Fruit fly (Drosophila melanogaster) Kc167 (cell line): ENCODE data around the gene ATPsynB.

Experiments used
- Myc ChIP-seq: fragments of >200 bp; optimal IDR thresholded peaks from 2 replicates; lab custom pipeline; 2017; ENCODE audit warnings: missing external identifiers
- Sin3A ChIP-seq: fragments of >200 bp; optimal IDR thresholded peaks from 2 replicates; lab custom pipeline; 2018; ENCODE audit warnings: missing external identifiers
- h ChIP-seq: fragments of >200 bp; optimal IDR thresholded peaks from 3 replicates; lab custom pipeline; 2018; ENCODE audit warnings: missing external identifiers
- psq ChIP-seq: fragments of >200 bp; optimal IDR thresholded peaks from 2 replicates; lab custom pipeline; 2017; ENCODE audit warnings: missing external identifiers
- ttk ChIP-seq: sonication (Bioruptor generic); optimal IDR thresholded peaks from 2 replicates; lab custom pipeline; 2017; ENCODE audit warnings: missing external identifiers

DNA sequence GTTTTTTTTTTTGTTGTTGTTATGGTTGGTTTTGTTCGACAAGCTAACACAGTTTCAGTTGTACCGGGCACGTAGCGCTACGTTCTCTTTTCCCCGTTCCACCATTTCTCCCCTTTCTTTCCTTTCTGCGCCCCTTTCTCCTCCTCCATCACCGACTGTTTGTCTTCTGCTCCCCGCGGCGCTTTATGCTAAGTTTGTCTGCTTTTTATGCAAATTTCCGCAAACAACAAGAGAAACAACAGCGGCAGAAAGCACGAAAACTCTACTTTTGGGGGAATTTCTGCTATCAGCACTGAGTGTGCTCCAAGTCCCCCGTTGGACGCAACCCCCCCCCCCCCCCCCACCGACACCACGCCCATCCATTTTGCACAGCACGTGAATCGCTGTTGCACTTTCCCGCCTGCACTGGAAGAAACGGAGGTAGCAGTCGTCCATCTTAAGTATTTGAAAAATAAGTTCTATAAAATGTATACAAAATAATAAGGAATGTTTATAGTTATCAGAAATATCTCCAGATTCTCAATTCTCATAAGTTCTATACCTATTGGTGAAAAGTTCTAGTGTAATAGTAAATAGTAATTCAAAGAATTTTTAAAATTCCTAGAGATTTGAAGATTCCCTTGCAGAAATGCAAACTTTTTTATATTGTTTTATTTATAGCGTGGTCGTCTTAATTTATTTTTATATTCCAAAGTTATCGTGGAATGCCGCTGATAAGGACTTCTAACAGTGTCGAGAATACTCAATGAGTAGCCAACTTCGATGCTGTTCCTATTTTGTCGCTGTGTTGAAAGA is 35.3 kb downstream of the ATPsynB start:
- TF ChIP-seq h (lab: Kevin White, UChicago) (no peak), Myc (no peak), ttk (lab: Kevin White, UChicago) (no peak), psq (no peak), Sin3A (lab: Kevin White, UChicago) (no peak)
